Fruit fly (Drosophila melanogaster): ENCODE results near the gene CG46026.

Gene CG46026

dm6 chr3R:6306584-6306983 is at the start of gene CG46026:
Gene CG46026, plus strand, starts transcription at chr3R:6306884.
- no peak for TF ChIP-seq CG8478 (optimal IDR thresholded peaks at IDR 0.05)
- TF ChIP-seq usp (GFP tag; optimal IDR thresholded peaks at IDR 0.05), result no peak
- TF ChIP-seq psq (optimal IDR thresholded peaks at IDR 0.05), result no peak
- no peak for TF ChIP-seq Dll (optimal IDR thresholded peaks at IDR 0.05)
- TF ChIP-seq EcR (GFP tag; optimal IDR thresholded peaks at IDR 0.05), result no peak
- no peak for TF ChIP-seq pan (optimal IDR thresholded peaks at IDR 0.05)

dm6 chr3R:6259837-6260236 is 46.8 kb upstream of the CG46026 start, which contains the start of gene Osi9:
Gene Osi9, plus strand, starts transcription at chr3R:6260211.
- TF ChIP-seq usp (GFP tag; optimal IDR thresholded peaks at IDR 0.05) (no peak), CG8478 (optimal IDR thresholded peaks at IDR 0.05) (no peak), Dll (optimal IDR thresholded peaks at IDR 0.05) (no peak), EcR (GFP tag; optimal IDR thresholded peaks at IDR 0.05) (no peak), pan (optimal IDR thresholded peaks at IDR 0.05) (no peak), psq (optimal IDR thresholded peaks at IDR 0.05) (no peak)

dm6 chr3R:6263658-6264057 is 43.0 kb upstream of the CG46026 start, which contains the start of gene Osi10a:
Gene Osi10a, plus strand, starts transcription at chr3R:6263958.
- no peak for TF ChIP-seq psq (optimal IDR thresholded peaks at IDR 0.05)
- TF ChIP-seq Dll (optimal IDR thresholded peaks at IDR 0.05), result no peak
- TF ChIP-seq EcR (GFP tag; optimal IDR thresholded peaks at IDR 0.05), result no peak
- no peak for TF ChIP-seq usp (GFP tag; optimal IDR thresholded peaks at IDR 0.05)

- TF ChIP-seq usp (GFP tag; optimal IDR thresholded peaks at IDR 0.05) (no peak), CG8478 (optimal IDR thresholded peaks at IDR 0.05) (no peak), psq (optimal IDR thresholded peaks at IDR 0.05) (no peak), Dll (optimal IDR thresholded peaks at IDR 0.05) (no peak), EcR (GFP tag; optimal IDR thresholded peaks at IDR 0.05) (no peak), pan (optimal IDR thresholded peaks at IDR 0.05) (no peak)
Observed at dm6 chr3R:6265890-6266289, 40.8 kb upstream of the CG46026 start, which contains the start of gene Osi10b. Gene Osi10b, plus strand, starts transcription at chr3R:6266190.

- no peak for TF ChIP-seq usp (GFP tag; optimal IDR thresholded peaks at IDR 0.05)
Observed at dm6 chr3R:6268657-6269056, 38.0 kb upstream of the CG46026 start, which contains the start of gene Osi11. Gene Osi11, minus strand, starts transcription at chr3R:6268757.

- no peak for TF ChIP-seq psq (optimal IDR thresholded peaks at IDR 0.05)
- no peak for TF ChIP-seq pan (optimal IDR thresholded peaks at IDR 0.05)
- no peak for TF ChIP-seq EcR (GFP tag; optimal IDR thresholded peaks at IDR 0.05)
- no peak for TF ChIP-seq usp (GFP tag; optimal IDR thresholded peaks at IDR 0.05)
Observed at dm6 chr3R:6269986-6270385, 36.7 kb upstream of the CG46026 start.

dm6 chr3R:6278231-6278630 is 28.5 kb upstream of the CG46026 start, which contains the start of gene Osi12:
Gene Osi12, plus strand, starts transcription at chr3R:6278531.
- no peak for TF ChIP-seq usp (GFP tag; optimal IDR thresholded peaks at IDR 0.05)
- TF ChIP-seq psq (optimal IDR thresholded peaks at IDR 0.05), result no peak
- TF ChIP-seq CG8478 (optimal IDR thresholded peaks at IDR 0.05), result no peak
- no peak for TF ChIP-seq pan (optimal IDR thresholded peaks at IDR 0.05)
- TF ChIP-seq Dll (optimal IDR thresholded peaks at IDR 0.05), result no peak
- TF ChIP-seq EcR (GFP tag; optimal IDR thresholded peaks at IDR 0.05), result no peak

dm6 chr3R:6285100-6285499 is 21.6 kb upstream of the CG46026 start, which contains the start of gene CG15597:
Gene CG15597, minus strand, starts transcription at chr3R:6285200.
- TF ChIP-seq pan (optimal IDR thresholded peaks at IDR 0.05) (no peak), psq (optimal IDR thresholded peaks at IDR 0.05) (no peak), EcR (GFP tag; optimal IDR thresholded peaks at IDR 0.05) (no peak), usp (GFP tag; optimal IDR thresholded peaks at IDR 0.05) (no peak), Dll (optimal IDR thresholded peaks at IDR 0.05) (no peak), CG8478 (optimal IDR thresholded peaks at IDR 0.05) (no peak)

dm6 chr3R:6287433-6287832 is 19.3 kb upstream of the CG46026 start, which contains the start of gene CG15594:
Gene CG15594, plus strand, starts transcription at chr3R:6287733.
- TF ChIP-seq CG8478 (optimal IDR thresholded peaks at IDR 0.05) (no peak), psq (optimal IDR thresholded peaks at IDR 0.05) (no peak)

- TF ChIP-seq psq (optimal IDR thresholded peaks at IDR 0.05) (no peak), EcR (GFP tag; optimal IDR thresholded peaks at IDR 0.05) (no peak), CG8478 (optimal IDR thresholded peaks at IDR 0.05) (no peak), usp (GFP tag; optimal IDR thresholded peaks at IDR 0.05) (no peak), pan (optimal IDR thresholded peaks at IDR 0.05) (no peak), Dll (optimal IDR thresholded peaks at IDR 0.05) (no peak)
Observed at dm6 chr3R:6290289-6290688, 16.4 kb upstream of the CG46026 start.

dm6 chr3R:6291437-6291836 is 15.2 kb upstream of the CG46026 start, which contains the start of gene Osi13:
Gene Osi13, plus strand, starts transcription at chr3R:6291737.
- TF ChIP-seq CG8478 (optimal IDR thresholded peaks at IDR 0.05) (no peak), psq (optimal IDR thresholded peaks at IDR 0.05) (no peak), Dll (optimal IDR thresholded peaks at IDR 0.05) (no peak), usp (GFP tag; optimal IDR thresholded peaks at IDR 0.05) (no peak), EcR (GFP tag; optimal IDR thresholded peaks at IDR 0.05) (no peak), pan (optimal IDR thresholded peaks at IDR 0.05) (no peak)

dm6 chr3R:6294046-6294445 is 12.6 kb upstream of the CG46026 start:
- TF ChIP-seq psq (optimal IDR thresholded peaks at IDR 0.05) (no peak), usp (GFP tag; optimal IDR thresholded peaks at IDR 0.05) (no peak), CG8478 (optimal IDR thresholded peaks at IDR 0.05) (no peak), EcR (GFP tag; optimal IDR thresholded peaks at IDR 0.05) (no peak), pan (optimal IDR thresholded peaks at IDR 0.05) (no peak), Dll (optimal IDR thresholded peaks at IDR 0.05) (no peak)

- TF ChIP-seq usp (GFP tag; optimal IDR thresholded peaks at IDR 0.05) (no peak), psq (optimal IDR thresholded peaks at IDR 0.05) (no peak), CG8478 (optimal IDR thresholded peaks at IDR 0.05) (no peak), pan (optimal IDR thresholded peaks at IDR 0.05) (no peak), Dll (optimal IDR thresholded peaks at IDR 0.05) (no peak), EcR (GFP tag; optimal IDR thresholded peaks at IDR 0.05) (no peak)
Observed at dm6 chr3R:6297164-6297563, 9.5 kb upstream of the CG46026 start.

All from whole organism.